Worm (Caenorhabditis elegans) whole organism, late embryonic: ENCODE data around the gene F36H1.11.

ENCODE experiments used
- C38D4.7 ChIP-seq: fragments of 200-800 bp; sonication (Bioruptor generic); optimal IDR thresholded peaks from 2 replicates; lab custom pipeline; 2018; ENCODE audit warnings: mild to moderate bottlenecking, missing genetic modification characterization, moderate library complexity, missing compliant biosample characterization
- K02D7.2 ChIP-seq: sonication (generic microtip); optimal IDR thresholded peaks from 2 replicates; lab custom pipeline; 2017; ENCODE audit warnings: mild to moderate bottlenecking, missing genetic modification characterization, missing compliant biosample characterization
- T23F11.4 ChIP-seq: fragments of 200-800 bp; sonication (Bioruptor generic); optimal IDR thresholded peaks from 2 replicates; lab custom pipeline; 2018; ENCODE audit warnings: mild to moderate bottlenecking, missing genetic modification characterization, missing compliant biosample characterization
- ahr-1 ChIP-seq: sonication (generic microtip); optimal IDR thresholded peaks from 2 replicates; lab custom pipeline; 2016; ENCODE audit warnings: missing genetic modification characterization, missing compliant biosample characterization
- ceh-19 ChIP-seq: fragments of 200-800 bp; sonication (Bioruptor generic); optimal IDR thresholded peaks from 2 replicates; lab custom pipeline; 2018; ENCODE audit warnings: mild to moderate bottlenecking, missing genetic modification characterization, missing compliant biosample characterization
- ceh-22 ChIP-seq: sonication (generic microtip); optimal IDR thresholded peaks from 2 replicates; lab custom pipeline; 2017; ENCODE audit warnings: missing biosample characterization, missing genetic modification characterization
- ceh-24 ChIP-seq: sonication (generic microtip); optimal IDR thresholded peaks from 2 replicates; lab custom pipeline; 2016; ENCODE audit warnings: mild to moderate bottlenecking, missing genetic modification characterization, missing compliant biosample characterization
- ceh-30 ChIP-seq: fragments of 150-350 bp; optimal IDR thresholded peaks from 2 replicates; lab custom pipeline; 2014; ENCODE audit warnings: missing biosample characterization, missing genetic modification characterization
- ceh-34 ChIP-seq: sonication (generic microtip); optimal IDR thresholded peaks from 2 replicates; lab custom pipeline; 2016; ENCODE audit warnings: mild to moderate bottlenecking, missing genetic modification characterization, missing compliant biosample characterization
- ceh-45 ChIP-seq: fragments of 200-800 bp; sonication (Bioruptor generic); IDR thresholded peaks from 2 replicates; pipeline ENCODE4 v1.3.6; 2022; ENCODE audit warnings: missing genetic modification reagents, missing genetic modification characterization, missing compliant biosample characterization
- ceh-9 ChIP-seq: sonication (generic microtip); optimal IDR thresholded peaks from 2 replicates; lab custom pipeline; 2016; ENCODE audit warnings: mild to moderate bottlenecking, missing genetic modification characterization, inconsistent platforms, missing compliant biosample characterization
- che-1 ChIP-seq: sonication (generic microtip); optimal IDR thresholded peaks from 2 replicates; lab custom pipeline; 2016; ENCODE audit warnings: mild to moderate bottlenecking, missing genetic modification characterization, missing compliant biosample characterization
- elt-2 ChIP-seq: sonication (generic microtip); optimal IDR thresholded peaks from 2 replicates; lab custom pipeline; 2016; ENCODE audit warnings: missing genetic modification reagents, missing genetic modification characterization, missing compliant biosample characterization
- fax-1 ChIP-seq: sonication (generic microtip); optimal IDR thresholded peaks from 2 replicates; lab custom pipeline; 2016; ENCODE audit warnings: missing genotype, missing genetic modification characterization, missing compliant biosample characterization
- fkh-10 ChIP-seq: fragments of 150-350 bp; optimal IDR thresholded peaks from 2 replicates; lab custom pipeline; 2014; ENCODE audit warnings: missing biosample characterization, missing genetic modification reagents, missing genetic modification characterization
- fkh-6 ChIP-seq: sonication (generic microtip); optimal IDR thresholded peaks from 2 replicates; lab custom pipeline; 2016; ENCODE audit warnings: missing genetic modification characterization, missing compliant biosample characterization
- hlh-30 ChIP-seq: sonication (generic microtip); optimal IDR thresholded peaks from 2 replicates; lab custom pipeline; 2017; ENCODE audit warnings: antibody characterized with exemption, missing genetic modification characterization, missing compliant biosample characterization; ENCODE audit not compliant: insufficient read depth
- lim-6 ChIP-seq: sonication (generic microtip); optimal IDR thresholded peaks from 2 replicates; lab custom pipeline; 2016; ENCODE audit warnings: missing genetic modification characterization, missing compliant biosample characterization
- nfya-1 ChIP-seq: sonication (generic microtip); optimal IDR thresholded peaks from 2 replicates; lab custom pipeline; 2017; ENCODE audit warnings: missing genetic modification characterization, mild to moderate bottlenecking, missing compliant biosample characterization, antibody characterized with exemption, moderate library complexity
- odd-2 ChIP-seq: sonication (generic microtip); optimal IDR thresholded peaks from 2 replicates; lab custom pipeline; 2017; ENCODE audit warnings: antibody characterized with exemption, mild to moderate bottlenecking, missing genetic modification characterization, missing compliant biosample characterization
- pax-1 ChIP-seq: fragments of 150-350 bp; optimal IDR thresholded peaks from 2 replicates; lab custom pipeline; 2014; ENCODE audit warnings: missing biosample characterization, missing genetic modification characterization
- pha-4 ChIP-seq: fragments of 150-350 bp; optimal IDR thresholded peaks from 2 replicates; lab custom pipeline; 2018; ENCODE audit warnings: missing biosample characterization, missing genetic modification reagents, missing genetic modification characterization
- pqm-1 ChIP-seq: sonication (generic microtip); optimal IDR thresholded peaks from 2 replicates; lab custom pipeline; 2016; ENCODE audit warnings: missing genetic modification characterization, missing compliant biosample characterization
- ref-2 ChIP-seq: sonication (generic microtip); optimal IDR thresholded peaks from 2 replicates; lab custom pipeline; 2016; ENCODE audit warnings: missing genetic modification characterization, missing compliant biosample characterization
- rnt-1 ChIP-seq: sonication (generic microtip); optimal IDR thresholded peaks from 2 replicates; lab custom pipeline; 2016; ENCODE audit warnings: missing genetic modification characterization, missing compliant biosample characterization
- sdc-2 ChIP-seq: sonication (generic microtip); optimal IDR thresholded peaks from 2 replicates; lab custom pipeline; 2016; ENCODE audit warnings: missing genotype, missing genetic modification characterization, missing compliant biosample characterization
- sox-2 ChIP-seq: fragments of 200-800 bp; sonication (Bioruptor generic); IDR thresholded peaks from 2 replicates; pipeline ENCODE4 v1.3.6; 2022; ENCODE audit warnings: missing genetic modification reagents, missing genetic modification characterization, missing compliant biosample characterization
- sox-4 ChIP-seq: sonication (generic microtip); optimal IDR thresholded peaks from 2 replicates; lab custom pipeline; 2017; ENCODE audit warnings: mild to moderate bottlenecking, missing genetic modification characterization, inconsistent platforms, missing compliant biosample characterization
- syd-9 ChIP-seq: sonication (generic microtip); optimal IDR thresholded peaks from 2 replicates; lab custom pipeline; 2016; ENCODE audit warnings: mild to moderate bottlenecking, missing genetic modification characterization, moderate library complexity, missing compliant biosample characterization
- tbx-2 ChIP-seq: sonication (generic microtip); optimal IDR thresholded peaks from 2 replicates; lab custom pipeline; 2016; ENCODE audit warnings: missing genetic modification characterization, missing compliant biosample characterization
- tbx-7 ChIP-seq: sonication (generic microtip); optimal IDR thresholded peaks from 2 replicates; lab custom pipeline; 2016; ENCODE audit warnings: missing genotype, missing genetic modification characterization, missing compliant biosample characterization
- unc-42 ChIP-seq: sonication (generic microtip); optimal IDR thresholded peaks from 2 replicates; lab custom pipeline; 2016; ENCODE audit warnings: missing genotype, missing genetic modification characterization, missing compliant biosample characterization

F36H1.11 gene

ce11 chrIV:11032288-11032687 lies 16.7 kb upstream of the F36H1.11 start, which contains the start of gene hrg-6:
hrg-6 (plus strand) TSS chrIV:11032588.
- TF ChIP-seq sox-2 (GFP tag; lab: Robert Waterston, UW) (no peak), hlh-30 (no peak)
- TF ChIP-seq, all 69 proteins: peak for 0

- TF ChIP-seq ceh-24 (tag; lab: Kevin White, UChicago) (no peak), odd-2 (tag; lab: Kevin White, UChicago) (no peak), T23F11.4 (GFP tag; lab: Kevin White, UChicago) (no peak), hlh-30 (no peak), tbx-7 (tag; lab: Kevin White, UChicago) (no peak), pax-1 (tag; lab: Kevin White, UChicago) (peak; percentile 60), ref-2 (tag; lab: Kevin White, UChicago) (no peak), elt-2 (tag; lab: Kevin White, UChicago) (peak; percentile 19), nfya-1 (peak; percentile 35), ceh-22 (tag; lab: Kevin White, UChicago) (no peak)
Measured at ce11 chrIV:11036222-11036621, 12.7 kb upstream of the F36H1.11 start, which contains the start of gene fkb-1. fkb-1 (plus strand) TSS chrIV:11036582.

- TF ChIP-seq sdc-2 (no peak), pha-4 (tag; lab: Kevin White, UChicago) (no peak), odd-2 (tag; lab: Kevin White, UChicago) (no peak), elt-2 (tag; lab: Kevin White, UChicago) (peak; percentile 44), unc-42 (tag; lab: Kevin White, UChicago) (peak; percentile 32), tbx-7 (tag; lab: Kevin White, UChicago) (no peak), ceh-19 (GFP tag; lab: Kevin White, UChicago) (no peak), rnt-1 (no peak), C38D4.7 (GFP tag; lab: Kevin White, UChicago) (no peak), ceh-45 (GFP tag; lab: Robert Waterston, UW) (no peak), sox-4 (tag; lab: Kevin White, UChicago) (no peak), ceh-34 (tag; lab: Kevin White, UChicago) (no peak)
- TF ChIP-seq, all 69 proteins: peak for 2
Measured at ce11 chrIV:11037118-11037719, 11.8 kb upstream of the F36H1.11 start.

ce11 chrIV:11038218-11038617 lies 10.8 kb upstream of the F36H1.11 start:
- TF ChIP-seq pqm-1 (no peak), pax-1 (tag; lab: Kevin White, UChicago) (no peak)

- no peak for TF ChIP-seq syd-9 (tag; lab: Kevin White, UChicago)
- TF ChIP-seq fkh-10 (GFP tag; lab: Kevin White, UChicago) = no peak
- TF ChIP-seq ceh-9 = no peak
- no peak for TF ChIP-seq lim-6 (tag; lab: Kevin White, UChicago)
- TF ChIP-seq fax-1 (tag; lab: Kevin White, UChicago) = no peak
Measured at ce11 chrIV:11038618-11038664, 10.5 kb upstream of the F36H1.11 start, which contains the start of gene kdin-1. kdin-1 (plus strand) TSS chrIV:11038655.

ce11 chrIV:11038665-11039064 lies 10.3 kb upstream of the F36H1.11 start:
- peak; percentile 6 for TF ChIP-seq tbx-2
- no peak for TF ChIP-seq K02D7.2 (tag; lab: Kevin White, UChicago)
- TF ChIP-seq fkh-6 (tag; lab: Kevin White, UChicago) = no peak
- peak; percentile 17 for TF ChIP-seq nfya-1

- TF ChIP-seq che-1 (no peak), sox-4 (tag; lab: Kevin White, UChicago) (no peak), ahr-1 (tag; lab: Kevin White, UChicago) (no peak), tbx-2 (no peak), ceh-30 (no peak), pax-1 (tag; lab: Kevin White, UChicago) (no peak)
Measured at ce11 chrIV:11044377-11044776, 4.6 kb upstream of the F36H1.11 start.
